Worm (Caenorhabditis elegans) whole organism, L2 larva: Measurements from ENCODE around the gene moma-1.

Experiments used
- alr-1 ChIP-seq: fragments of 150-350 bp; optimal IDR thresholded peaks from 2 replicates; lab custom pipeline; 2014; ENCODE audit warnings: missing biosample characterization, missing genetic modification characterization
- ama-1 ChIP-seq: fragments of 150-350 bp; optimal IDR thresholded peaks from 2 replicates; lab custom pipeline; 2018; ENCODE audit warnings: inconsistent platforms
- crh-2 ChIP-seq: sonication (generic microtip); optimal IDR thresholded peaks from 2 replicates; lab custom pipeline; 2017; ENCODE audit warnings: missing biosample characterization, missing genetic modification characterization
- elt-1 ChIP-seq: fragments of 150-350 bp; optimal IDR thresholded peaks from 2 replicates; lab custom pipeline; 2014; ENCODE audit warnings: missing biosample characterization, missing genetic modification characterization
- lin-13 ChIP-seq: fragments of 150-350 bp; optimal IDR thresholded peaks from 2 replicates; lab custom pipeline; 2014; ENCODE audit warnings: missing biosample characterization, missing genetic modification reagents, missing genetic modification characterization
- nhr-12 ChIP-seq: fragments of 150-350 bp; optimal IDR thresholded peaks from 2 replicates; lab custom pipeline; 2014; ENCODE audit warnings: missing biosample characterization, missing genetic modification characterization
- snpc-4 ChIP-seq: fragments of 150-350 bp; optimal IDR thresholded peaks from 2 replicates; lab custom pipeline; 2014; ENCODE audit warnings: missing biosample characterization, missing genetic modification characterization
- unc-39 ChIP-seq: fragments of 150-350 bp; optimal IDR thresholded peaks from 2 replicates; lab custom pipeline; 2014; ENCODE audit warnings: missing biosample characterization, missing genetic modification characterization
- unc-62 ChIP-seq: fragments of 150-350 bp; optimal IDR thresholded peaks from 2 replicates; lab custom pipeline; 2014; ENCODE audit warnings: missing biosample characterization, missing genetic modification reagents, missing genetic modification characterization
- zag-1 ChIP-seq: fragments of 150-350 bp; optimal IDR thresholded peaks from 2 replicates; lab custom pipeline; 2014; ENCODE audit warnings: missing biosample characterization, missing genetic modification characterization
- ztf-4 ChIP-seq: fragments of 150-350 bp; optimal IDR thresholded peaks from 2 replicates; lab custom pipeline; 2014; ENCODE audit warnings: missing biosample characterization, missing genetic modification characterization

DNA sequence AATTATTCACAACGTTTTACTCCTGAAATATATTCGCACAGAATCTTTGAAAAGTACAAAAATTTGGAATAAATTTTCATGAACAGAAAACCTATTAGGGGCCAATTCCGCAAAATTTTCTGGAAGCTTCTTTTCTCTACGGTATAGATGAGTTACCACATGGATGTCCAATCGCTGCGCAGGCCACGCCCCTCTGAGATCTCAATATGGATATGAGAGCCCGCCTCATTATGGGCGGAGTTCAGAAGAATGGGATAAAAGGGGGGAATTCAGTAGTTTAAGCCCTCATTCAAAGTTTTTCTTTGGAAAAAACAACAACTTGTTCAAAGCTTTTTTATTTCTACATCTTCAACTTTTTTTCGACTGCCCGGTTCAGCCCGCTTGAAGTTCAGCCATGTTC is 40.7 kb downstream of the moma-1 start, which contains the start of gene daf-7:
- TF ChIP-seq zag-1 (tag; lab: Kevin White, UChicago) = no peak
- no peak for TF ChIP-seq unc-62
- no peak for TF ChIP-seq lin-13
- no peak for TF ChIP-seq ztf-4 (tag; lab: Kevin White, UChicago)
- no peak for TF ChIP-seq alr-1
- TF ChIP-seq elt-1 (tag; lab: Kevin White, UChicago) = no peak
- no peak for TF ChIP-seq ama-1 (lab: Kevin White, UChicago)
- no peak for TF ChIP-seq unc-39 (tag; lab: Kevin White, UChicago)
- TF ChIP-seq crh-2 (tag; lab: Kevin White, UChicago) = no peak
- TF ChIP-seq nhr-12 (tag; lab: Kevin White, UChicago) = no peak
- no peak for TF ChIP-seq snpc-4
